Worm (Caenorhabditis elegans): ENCODE data around the gene myo-3.

ce11 chrV:12241126-12241525 lies 7.0 kb upstream of the myo-3 start, which contains the start of gene ttr-22:
- TF ChIP-seq ces-1 (GFP tag; optimal IDR thresholded peaks at IDR 0.05) (no peak), elt-1 (tag; optimal IDR thresholded peaks at IDR 0.05; ENCODE audit: borderline replicate concordance, insufficient read depth) (no peak), ceh-83 (GFP tag; optimal IDR thresholded peaks at IDR 0.05) (no peak), unc-62 (GFP tag; optimal IDR thresholded peaks at IDR 0.05) (no peak), mep-1 (tag; optimal IDR thresholded peaks at IDR 0.05) (no peak), lsy-2 (tag; optimal IDR thresholded peaks at IDR 0.05) (no peak), nhr-28 (tag; optimal IDR thresholded peaks at IDR 0.05) (no peak), snpc-4 (tag; optimal IDR thresholded peaks at IDR 0.05) (no peak), pha-4 (tag; optimal IDR thresholded peaks at IDR 0.05) (no peak), nhr-12 (tag; optimal IDR thresholded peaks at IDR 0.05) (no peak), unc-39 (tag; optimal IDR thresholded peaks at IDR 0.05) (no peak)
